Worm (Caenorhabditis elegans) whole organism, young adult: Measurements from ENCODE around the gene vha-3.

Experiments
- B0035.1 ChIP-seq: sonication (generic microtip); optimal IDR thresholded peaks from 2 replicates; lab custom pipeline; 2016; ENCODE audit warnings: missing genetic modification characterization, mild to moderate bottlenecking, missing compliant biosample characterization, missing genotype, missing genetic modification reagents
- B0261.1 ChIP-seq: sonication (generic microtip); optimal IDR thresholded peaks from 2 replicates; lab custom pipeline; 2016; ENCODE audit warnings: mild to moderate bottlenecking, missing genetic modification characterization, moderate library complexity, missing compliant biosample characterization
- F23B12.7 ChIP-seq: sonication (generic microtip); optimal IDR thresholded peaks from 2 replicates; lab custom pipeline; 2017; ENCODE audit warnings: missing genetic modification characterization, mild to moderate bottlenecking, missing compliant biosample characterization, antibody characterized with exemption, moderate library complexity; ENCODE audit not compliant: insufficient read depth
- F37B4.10 ChIP-seq: fragments of 200-800 bp; sonication (Bioruptor generic); IDR thresholded peaks from 2 replicates; pipeline ENCODE4 v1.3.6; 2022; ENCODE audit warnings: missing genetic modification characterization, missing compliant biosample characterization
- F39B2.1 ChIP-seq: fragments of 200-800 bp; sonication (Bioruptor generic); IDR thresholded peaks from 2 replicates; pipeline ENCODE4 v1.3.6; 2022; ENCODE audit warnings: missing genetic modification reagents, missing genetic modification characterization, missing compliant biosample characterization
- F57A8.1 ChIP-seq: fragments of 200-800 bp; sonication (Bioruptor generic); optimal IDR thresholded peaks from 2 replicates; lab custom pipeline; 2018; ENCODE audit warnings: mild to moderate bottlenecking, missing genetic modification characterization, moderate library complexity, missing compliant biosample characterization
- F57C9.4 ChIP-seq: sonication (generic microtip); optimal IDR thresholded peaks from 2 replicates; lab custom pipeline; 2017; ENCODE audit warnings: mild to moderate bottlenecking, missing genetic modification characterization, missing compliant biosample characterization
- Y53F4B.3 ChIP-seq: fragments of 200-800 bp; sonication (Bioruptor generic); IDR thresholded peaks from 2 replicates; pipeline ENCODE4 v1.3.6; 2022; ENCODE audit warnings: missing genetic modification reagents, missing genetic modification characterization, missing compliant biosample characterization
- Y67H2A.10 ChIP-seq: fragments of 200-800 bp; sonication (Bioruptor generic); conservative IDR thresholded peaks from 2 replicates; pipeline ENCODE4 v1.3.6; 2022; ENCODE audit warnings: missing genetic modification reagents, missing genetic modification characterization, missing compliant biosample characterization
- ZK185.1 ChIP-seq: sonication (generic microtip); optimal IDR thresholded peaks from 2 replicates; lab custom pipeline; 2016; ENCODE audit warnings: mild to moderate bottlenecking, missing genetic modification characterization, missing compliant biosample characterization; ENCODE audit not compliant: poor library complexity, severe bottlenecking
- akir-1 ChIP-seq: fragments of 200-800 bp; sonication (Bioruptor generic); optimal IDR thresholded peaks from 2 replicates; lab custom pipeline; 2018; ENCODE audit warnings: mild to moderate bottlenecking, missing genetic modification characterization, moderate library complexity, missing compliant biosample characterization
- aptf-2 ChIP-seq: fragments of 200-800 bp; sonication (Bioruptor generic); conservative IDR thresholded peaks from 2 replicates; pipeline ENCODE4 v1.3.6; 2022; ENCODE audit warnings: missing genetic modification reagents, missing genetic modification characterization, missing compliant biosample characterization
- aptf-3 ChIP-seq: fragments of 200-800 bp; sonication (Bioruptor generic); IDR thresholded peaks from 2 replicates; pipeline ENCODE4 v1.3.6; 2022; ENCODE audit warnings: missing genetic modification characterization, missing compliant biosample characterization
- atf-7 ChIP-seq: sonication (generic microtip); optimal IDR thresholded peaks from 2 replicates; lab custom pipeline; 2017; ENCODE audit warnings: mild to moderate bottlenecking, missing genetic modification characterization, missing compliant biosample characterization
- athp-1 ChIP-seq: sonication (generic microtip); optimal IDR thresholded peaks from 2 replicates; lab custom pipeline; 2017; ENCODE audit warnings: mild to moderate bottlenecking, missing genetic modification characterization, missing compliant biosample characterization
- ccch-3 ChIP-seq: fragments of 200-800 bp; sonication (Bioruptor generic); optimal IDR thresholded peaks from 2 replicates; lab custom pipeline; 2018; ENCODE audit warnings: mild to moderate bottlenecking, missing genetic modification characterization, missing compliant biosample characterization
- ceh-40 ChIP-seq: fragments of 200-800 bp; sonication (Bioruptor generic); IDR thresholded peaks from 2 replicates; pipeline ENCODE4 v1.3.6; 2022; ENCODE audit warnings: missing genetic modification characterization, missing compliant biosample characterization
- die-1 ChIP-seq: sonication (generic microtip); optimal IDR thresholded peaks from 2 replicates; lab custom pipeline; 2016; ENCODE audit warnings: missing genotype, mild to moderate bottlenecking, missing genetic modification characterization, missing compliant biosample characterization
- dpff-1 ChIP-seq: sonication (generic microtip); optimal IDR thresholded peaks from 2 replicates; lab custom pipeline; 2017; ENCODE audit warnings: mild to moderate bottlenecking, missing genetic modification characterization, missing compliant biosample characterization
- dpl-1 ChIP-seq: fragments of 150-350 bp; optimal IDR thresholded peaks from 2 replicates; lab custom pipeline; 2014; ENCODE audit warnings: missing biosample characterization, missing genetic modification reagents, missing genetic modification characterization
- egl-18 ChIP-seq: fragments of 200-800 bp; sonication (Bioruptor generic); IDR thresholded peaks from 2 replicates; pipeline ENCODE4 v1.3.6; 2022; ENCODE audit warnings: missing genetic modification reagents, missing genetic modification characterization, missing compliant biosample characterization
- ekl-4 ChIP-seq: fragments of 200-800 bp; sonication (Bioruptor generic); IDR thresholded peaks from 2 replicates; pipeline ENCODE4 v1.3.6; 2022; ENCODE audit warnings: missing genetic modification reagents, missing genetic modification characterization, missing compliant biosample characterization
- fkh-3 ChIP-seq: sonication (generic microtip); optimal IDR thresholded peaks from 2 replicates; lab custom pipeline; 2016; ENCODE audit warnings: mild to moderate bottlenecking, missing genetic modification characterization, missing compliant biosample characterization
- him-1 ChIP-seq: sonication (generic microtip); optimal IDR thresholded peaks from 2 replicates; lab custom pipeline; 2016; ENCODE audit warnings: missing genotype, missing genetic modification reagents, missing genetic modification characterization, missing compliant biosample characterization
- hmg-1.2 ChIP-seq: fragments of 200-800 bp; sonication (Bioruptor generic); IDR thresholded peaks from 2 replicates; pipeline ENCODE4 v1.3.6; 2022; ENCODE audit warnings: missing genetic modification reagents, missing genetic modification characterization, missing compliant biosample characterization
- lin-35 ChIP-seq, 3 experiments: fragments of 150-350 bp in 2 of 3; sonication (generic microtip) in 1 of 3; optimal IDR thresholded peaks; 2 replicates each; lab custom pipeline; 2014 to 2018; ENCODE audit warnings: missing biosample characterization in 3 of 3, missing genetic modification characterization in 3 of 3, missing genetic modification reagents in 3 of 3
- lir-1 ChIP-seq: fragments of 200-800 bp; sonication (Bioruptor generic); conservative IDR thresholded peaks from 2 replicates; pipeline ENCODE4 v1.3.6; 2022; ENCODE audit warnings: missing genetic modification reagents, missing genetic modification characterization, missing compliant biosample characterization
- madf-10 ChIP-seq: sonication (generic microtip); optimal IDR thresholded peaks from 2 replicates; lab custom pipeline; 2016; ENCODE audit warnings: mild to moderate bottlenecking, missing genetic modification characterization, missing compliant biosample characterization
- mcd-1 ChIP-seq: fragments of 200-800 bp; sonication (Bioruptor generic); IDR thresholded peaks from 2 replicates; pipeline ENCODE4 v1.3.6; 2022; ENCODE audit warnings: missing genetic modification reagents, missing genetic modification characterization, missing compliant biosample characterization
- mxl-1 ChIP-seq: sonication (generic microtip); optimal IDR thresholded peaks from 2 replicates; lab custom pipeline; 2016; ENCODE audit warnings: missing genetic modification characterization, missing compliant biosample characterization
- nfya-2 ChIP-seq: fragments of 200-800 bp; sonication (Bioruptor generic); IDR thresholded peaks from 2 replicates; pipeline ENCODE4 v1.3.6; 2022; ENCODE audit warnings: missing genetic modification reagents, missing genetic modification characterization, missing compliant biosample characterization
- nhr-120 ChIP-seq: fragments of 200-800 bp; sonication (Bioruptor generic); IDR thresholded peaks from 2 replicates; pipeline ENCODE4 v1.3.6; 2022; ENCODE audit warnings: missing genetic modification characterization, missing compliant biosample characterization
- nhr-179 ChIP-seq: sonication (generic microtip); optimal IDR thresholded peaks from 2 replicates; lab custom pipeline; 2016; ENCODE audit warnings: mild to moderate bottlenecking, missing genetic modification characterization, missing compliant biosample characterization
- rec-8 ChIP-seq, 2 experiments: sonication (generic microtip); optimal IDR thresholded peaks; 2 replicates each; lab custom pipeline; 2016; ENCODE audit warnings: mild to moderate bottlenecking in 2 of 2, missing genetic modification characterization in 2 of 2, missing genetic modification reagents in 2 of 2, missing genotype in 2 of 2, missing biosample characterization in 1 of 2, missing compliant biosample characterization in 1 of 2, moderate library complexity in 1 of 2
- rpc-1 ChIP-seq, 2 experiments: fragments of 150-350 bp in 1 of 2; sonication (generic microtip) in 1 of 2; optimal IDR thresholded peaks; 2 replicates each; lab custom pipeline; 2014 to 2018; ENCODE audit warnings: missing biosample characterization in 1 of 2, missing genetic modification characterization in 1 of 2, missing genetic modification reagents in 1 of 2, missing genotype in 1 of 2
- sdz-38 ChIP-seq: sonication (generic microtip); optimal IDR thresholded peaks from 2 replicates; lab custom pipeline; 2016; ENCODE audit warnings: missing genotype, missing genetic modification characterization, missing compliant biosample characterization
- snpc-1.3 ChIP-seq: sonication (generic microtip); optimal IDR thresholded peaks from 2 replicates; lab custom pipeline; 2017; ENCODE audit warnings: missing genetic modification characterization, mild to moderate bottlenecking, missing compliant biosample characterization, antibody characterized with exemption, moderate library complexity, missing genotype, missing genetic modification reagents; ENCODE audit not compliant: insufficient read depth
- somi-1 ChIP-seq: fragments of 200-800 bp; sonication (Bioruptor generic); optimal IDR thresholded peaks from 2 replicates; lab custom pipeline; 2018; ENCODE audit warnings: mild to moderate bottlenecking, missing genetic modification characterization, missing compliant biosample characterization
- sptf-2 ChIP-seq: fragments of 200-800 bp; sonication (Bioruptor generic); optimal IDR thresholded peaks from 2 replicates; lab custom pipeline; 2018; ENCODE audit warnings: mild to moderate bottlenecking, missing genetic modification characterization, missing compliant biosample characterization
- unc-130 ChIP-seq: sonication (generic microtip); optimal IDR thresholded peaks from 2 replicates; lab custom pipeline; 2016; ENCODE audit warnings: missing genetic modification reagents, missing genetic modification characterization, missing compliant biosample characterization
- xnd-1 ChIP-seq: sonication (generic microtip); optimal IDR thresholded peaks from 2 replicates; lab custom pipeline; 2016; ENCODE audit warnings: missing genotype, missing genetic modification reagents, missing genetic modification characterization, missing compliant biosample characterization
- zim-3 ChIP-seq: sonication (generic microtip); optimal IDR thresholded peaks from 2 replicates; lab custom pipeline; 2017; ENCODE audit warnings: mild to moderate bottlenecking, missing genetic modification characterization, moderate library complexity, missing compliant biosample characterization

Gene vha-3

DNA sequence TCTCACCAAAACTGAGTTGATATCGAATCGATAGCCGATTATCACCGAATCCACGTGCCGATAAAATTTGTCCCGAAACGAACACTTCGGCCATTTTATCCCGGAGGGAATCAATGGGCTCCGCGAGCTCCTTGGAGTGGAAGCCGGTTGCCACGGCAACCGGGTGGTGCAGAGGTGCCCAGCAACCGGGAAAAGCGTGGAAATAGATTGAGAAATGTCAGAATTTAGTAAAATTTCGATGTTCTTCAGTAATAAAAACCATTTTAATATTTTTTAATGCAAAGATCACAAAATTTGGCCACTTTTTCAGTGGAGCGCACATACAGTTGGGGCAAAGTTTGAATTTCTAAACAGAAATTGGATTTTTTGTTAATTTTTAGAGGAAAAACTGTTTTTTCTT is 9.3 kb downstream of the vha-3 start, which contains the start of gene mksr-2:
Gene mksr-2, minus strand, starts transcription at position 101 of the 400 bp plus-strand sequence.
- no peak for TF ChIP-seq F57C9.4 (tag; lab: Kevin White, UChicago)
- no peak for TF ChIP-seq egl-18 (GFP tag; lab: Robert Waterston, UW)

- no peak for TF ChIP-seq fkh-3 (tag; lab: Kevin White, UChicago)
- no peak for TF ChIP-seq him-1 (tag; lab: Kevin White, UChicago)
- no peak for TF ChIP-seq mcd-1 (GFP tag; lab: Robert Waterston, UW)
- no peak for TF ChIP-seq madf-10 (tag; lab: Kevin White, UChicago)
- no peak for TF ChIP-seq ekl-4 (GFP tag; lab: Robert Waterston, UW)
- no peak for TF ChIP-seq xnd-1
- TF ChIP-seq dpl-1 (GFP tag; lab: Kevin White, UChicago) = no peak
- TF ChIP-seq atf-7 (tag; lab: Kevin White, UChicago) = no peak
- TF ChIP-seq Y53F4B.3 (GFP tag; lab: Robert Waterston, UW) = no peak
- no peak for TF ChIP-seq nhr-179 (tag; lab: Kevin White, UChicago)
- TF ChIP-seq F23B12.7 = no peak
- TF ChIP-seq, all 124 proteins: peak for 0
Measured at ce11 chrIV:2300186-2300585, 15.6 kb downstream of the vha-3 start, which contains the start of gene lin-1. lin-1 (minus strand) TSS chrIV:2300286.

- TF ChIP-seq zim-3 (tag; lab: Kevin White, UChicago) = no peak
- no peak for TF ChIP-seq ccch-3 (GFP tag; lab: Kevin White, UChicago)
- TF ChIP-seq F57A8.1 (GFP tag; lab: Kevin White, UChicago) = no peak
- TF ChIP-seq mxl-1 (tag; lab: Kevin White, UChicago) = no peak
- no peak for TF ChIP-seq lir-1 (GFP tag; lab: Robert Waterston, UW)
- no peak for TF ChIP-seq hmg-1.2 (GFP tag; lab: Robert Waterston, UW)
- TF ChIP-seq ceh-40 = no peak
- no peak for TF ChIP-seq Y67H2A.10
- no peak for TF ChIP-seq Y53F4B.3 (GFP tag; lab: Robert Waterston, UW)
- no peak for TF ChIP-seq aptf-2 (GFP tag; lab: Robert Waterston, UW)
- no peak for TF ChIP-seq unc-130 (GFP tag; lab: Kevin White, UChicago)
- no peak for TF ChIP-seq dpff-1 (tag; lab: Kevin White, UChicago)
- TF ChIP-seq rec-8 (tag; optimal IDR thresholded peaks at IDR 0.05; lab: Kevin White, UChicago) = no peak
- TF ChIP-seq sptf-2 (GFP tag; lab: Kevin White, UChicago) = no peak
- TF ChIP-seq B0035.1 = no peak
- no peak for TF ChIP-seq F39B2.1 (GFP tag; lab: Robert Waterston, UW)
Measured at ce11 chrIV:2298388-2298787, 17.4 kb downstream of the vha-3 start.

DNA sequence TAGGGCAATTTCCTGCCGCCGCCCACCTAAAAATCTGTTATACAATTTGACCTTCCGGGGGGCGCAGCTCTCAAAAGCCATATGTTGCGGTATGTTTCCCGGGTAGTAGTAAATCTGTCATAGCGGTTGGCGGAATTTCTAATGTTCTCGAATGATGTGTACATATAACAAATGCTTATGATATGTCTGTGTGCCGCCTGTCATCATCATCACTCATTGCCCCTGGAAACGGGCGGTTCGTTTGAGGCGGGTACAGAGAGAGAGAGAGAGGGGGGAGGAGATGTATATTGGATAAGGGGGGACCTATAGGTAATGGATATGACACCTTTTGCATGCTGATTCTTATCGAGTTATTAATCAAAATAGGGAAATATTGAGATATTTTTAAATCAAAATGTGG is 19.1 kb downstream of the vha-3 start:
- TF ChIP-seq madf-10 (tag; lab: Kevin White, UChicago) (no peak), nfya-2 (GFP tag; lab: Robert Waterston, UW) (no peak), F37B4.10 (no peak), mxl-1 (tag; lab: Kevin White, UChicago) (no peak)

- no peak for TF ChIP-seq lir-1 (GFP tag; lab: Robert Waterston, UW)
- TF ChIP-seq Y67H2A.10 = no peak
- TF ChIP-seq ZK185.1 (tag; lab: Kevin White, UChicago) = no peak
- TF ChIP-seq lin-35 (GFP tag; optimal IDR thresholded peaks at IDR 0.05; lab: Kevin White, UChicago) = no peak
- TF ChIP-seq akir-1 = no peak
- TF ChIP-seq nhr-120 (GFP tag; lab: Robert Waterston, UW) = no peak
- no peak for TF ChIP-seq aptf-3
- no peak for TF ChIP-seq sdz-38 (tag; lab: Kevin White, UChicago)
- TF ChIP-seq B0261.1 (tag; lab: Kevin White, UChicago) = no peak
- no peak for TF ChIP-seq snpc-1.3 (tag; lab: Kevin White, UChicago)
- no peak for TF ChIP-seq die-1 (tag; lab: Kevin White, UChicago)
- TF ChIP-seq somi-1 (GFP tag; lab: Kevin White, UChicago) = no peak
- no peak for TF ChIP-seq athp-1 (tag; lab: Kevin White, UChicago)
- no peak for TF ChIP-seq rpc-1 (optimal IDR thresholded peaks at IDR 0.05; lab: Kevin White, UChicago)
- no peak for TF ChIP-seq rpc-1 (tag; optimal IDR thresholded peaks at IDR 0.05; lab: Kevin White, UChicago)
- no peak for TF ChIP-seq dpff-1 (tag; lab: Kevin White, UChicago)
Measured at ce11 chrIV:2292119-2292518, 23.6 kb downstream of the vha-3 start.
